Worm (Caenorhabditis elegans): ENCODE results near the gene str-27.
"Not testable (repeated sequence)": the region's sequence is repeated elsewhere in the genome, so short reads cannot be mapped to it uniquely, and the experiment has no call there.

str-27 gene

DNA sequence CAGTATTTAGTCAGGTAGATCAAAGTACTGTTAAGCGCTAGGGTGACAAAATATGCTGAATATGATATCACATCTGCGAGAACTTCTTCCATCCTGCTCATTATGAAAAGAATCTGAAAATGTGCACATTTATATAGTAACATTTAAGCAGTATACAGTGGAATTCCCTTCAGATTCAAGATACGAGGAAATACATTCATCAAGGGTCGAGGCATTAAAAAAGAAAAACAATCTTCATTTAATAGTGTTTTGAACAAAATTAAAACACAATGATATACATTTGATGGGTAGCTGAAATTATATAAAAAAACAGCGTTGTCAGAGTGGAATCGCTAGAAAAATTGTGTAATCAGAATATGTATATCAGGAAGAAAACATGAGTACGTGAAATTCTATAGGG lies at the start of gene str-27:
str-27 (minus strand) TSS at position 101 of the 400 bp plus-strand sequence.
- TF ChIP-seq unc-62 (GFP tag; optimal IDR thresholded peaks at IDR 0.05), result no peak

ce11 chrV:15782494-15782893 lies 46.9 kb upstream of the str-27 start, which contains the start of gene T26E4.3:
T26E4.3 (plus strand) TSS chrV:15782794.
- TF ChIP-seq unc-62 (GFP tag; optimal IDR thresholded peaks at IDR 0.05), result no peak

- no peak for TF ChIP-seq unc-62 (GFP tag; optimal IDR thresholded peaks at IDR 0.05)
These were observed 45.5 kb upstream of the str-27 start, which contains the start of gene T26E4.2 for ce11 chrV:15781086-15781485. T26E4.2 (plus strand) TSS chrV:15781386.

- no peak for TF ChIP-seq unc-62 (GFP tag; optimal IDR thresholded peaks at IDR 0.05)
These were observed 43.6 kb upstream of the str-27 start, which contains the start of the genes nhr-285 and irld-52 for ce11 chrV:15779128-15779729. nhr-285 (minus strand) TSS chrV:15779228. irld-52 (plus strand) TSS chrV:15779679.

DNA sequence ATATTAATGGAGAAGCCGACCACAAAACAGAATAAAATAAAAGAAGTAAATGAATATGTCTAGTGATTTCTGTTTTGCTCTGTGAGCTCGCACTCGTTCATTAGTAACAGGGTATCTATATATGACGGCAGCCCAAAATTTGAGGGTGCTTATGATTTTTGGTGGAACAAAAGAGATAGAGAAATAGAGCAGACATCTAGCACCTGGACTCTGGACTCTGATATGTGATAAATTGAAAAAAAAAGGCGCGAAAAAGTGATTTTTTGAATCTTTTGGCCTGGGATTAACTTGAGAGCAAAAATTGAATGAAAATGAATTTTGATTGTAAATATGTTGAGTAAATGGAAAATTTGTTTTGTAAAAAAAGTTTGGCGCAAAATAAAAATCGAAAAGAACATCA lies 41.0 kb upstream of the str-27 start, which contains the start of gene nhr-283:
nhr-283 (minus strand) TSS at position 101 of the 400 bp plus-strand sequence.
- no peak for TF ChIP-seq unc-62 (GFP tag; optimal IDR thresholded peaks at IDR 0.05)

DNA sequence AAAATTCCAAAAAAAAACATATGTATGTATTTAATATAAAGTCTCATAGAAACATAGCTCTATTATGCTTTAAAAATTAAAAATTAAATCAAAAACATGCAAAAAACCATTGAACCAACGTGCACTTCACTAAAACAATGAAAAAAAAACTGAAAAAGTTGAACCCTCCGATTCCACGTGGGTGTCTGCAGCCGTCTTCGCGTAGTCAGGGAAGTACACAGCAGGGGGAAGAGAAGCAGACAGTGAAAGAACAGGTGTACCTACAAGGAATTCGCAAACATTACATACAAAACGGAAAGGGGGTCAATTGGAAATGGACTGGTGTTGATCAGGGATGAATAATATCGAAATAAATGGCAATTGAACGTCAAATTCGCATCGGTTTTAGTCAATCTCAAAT lies 38.3 kb upstream of the str-27 start:
- TF ChIP-seq unc-62 (GFP tag; optimal IDR thresholded peaks at IDR 0.05), result no peak

- TF ChIP-seq unc-62 (GFP tag; optimal IDR thresholded peaks at IDR 0.05), result no peak
These were observed 37.5 kb upstream of the str-27 start, which contains the start of gene nhr-60 for ce11 chrV:15773141-15773540. nhr-60 (minus strand) TSS chrV:15773241.

DNA sequence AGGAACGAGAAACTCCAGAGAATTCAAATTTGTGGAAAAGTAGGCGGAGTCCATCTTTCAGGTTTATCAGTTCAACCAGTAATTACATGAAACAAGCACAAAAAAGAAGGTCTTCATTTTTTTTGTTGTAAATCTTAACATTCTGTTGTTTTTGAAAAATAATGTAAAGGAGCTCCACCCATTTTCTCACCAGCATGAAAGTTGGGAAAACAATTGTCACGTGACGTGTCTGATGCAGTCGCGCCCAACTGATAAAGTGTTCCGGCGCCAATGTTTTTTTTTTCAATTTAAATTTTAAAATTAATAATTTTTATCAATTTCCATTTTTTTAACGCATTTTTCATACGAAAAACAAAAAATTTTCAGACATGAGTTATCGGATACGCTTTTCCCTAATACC lies 33.5 kb upstream of the str-27 start, which contains the start of gene F57A10.4:
F57A10.4 (plus strand) TSS at position 367 of the 400 bp plus-strand sequence.
- TF ChIP-seq unc-62 (GFP tag; optimal IDR thresholded peaks at IDR 0.05), result no peak

DNA sequence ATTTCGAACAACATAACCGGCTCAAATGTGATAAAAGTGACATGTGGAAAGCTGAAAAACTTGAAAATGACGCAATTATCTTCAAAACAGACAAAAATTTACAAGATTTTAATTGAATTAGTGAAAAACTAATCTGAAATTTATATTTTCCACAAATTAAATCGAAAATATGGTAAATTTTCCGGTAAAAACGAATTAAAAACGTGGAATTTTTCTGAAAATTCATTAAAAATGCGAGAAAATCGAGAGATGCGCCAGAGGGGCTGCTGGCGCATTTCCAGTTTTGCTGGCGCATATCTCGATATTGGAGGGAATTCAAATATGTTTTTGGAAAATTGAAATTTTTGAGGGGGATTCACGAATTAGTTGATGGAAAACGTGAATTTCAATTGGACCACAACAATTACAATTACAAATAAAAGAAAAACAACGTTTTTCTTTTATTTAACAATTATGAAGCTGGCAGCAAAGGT lies 30.5 kb upstream of the str-27 start, which contains the start of the genes haf-3 and F57A10.2:
haf-3 (minus strand) TSS at position 51 of the 473 bp plus-strand sequence.
F57A10.2 (plus strand) TSS at position 454 of the 473 bp plus-strand sequence.
- no peak for TF ChIP-seq unc-62 (GFP tag; optimal IDR thresholded peaks at IDR 0.05)

DNA sequence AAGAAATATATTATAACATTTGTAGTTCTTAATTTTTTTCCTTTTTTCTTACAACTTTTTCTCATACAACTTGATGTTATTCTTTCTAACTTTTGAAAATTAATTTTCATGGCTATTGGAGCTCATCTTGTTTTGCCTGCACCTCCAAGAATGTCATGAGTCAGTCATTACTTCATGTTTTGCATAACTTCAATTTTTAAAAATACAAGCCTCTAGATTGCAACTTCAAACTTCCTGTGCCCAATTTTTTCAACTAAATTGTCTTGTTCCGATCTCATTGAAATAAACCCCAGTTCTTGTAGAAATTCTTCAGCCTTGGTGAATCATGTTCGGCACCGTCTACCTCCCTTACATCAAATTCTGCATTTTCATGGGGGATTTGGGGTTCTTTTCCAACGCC lies 22.8 kb upstream of the str-27 start, which contains the start of gene str-9:
str-9 (plus strand) TSS at position 301 of the 400 bp plus-strand sequence.
- TF ChIP-seq unc-62 (GFP tag; optimal IDR thresholded peaks at IDR 0.05), result no peak

DNA sequence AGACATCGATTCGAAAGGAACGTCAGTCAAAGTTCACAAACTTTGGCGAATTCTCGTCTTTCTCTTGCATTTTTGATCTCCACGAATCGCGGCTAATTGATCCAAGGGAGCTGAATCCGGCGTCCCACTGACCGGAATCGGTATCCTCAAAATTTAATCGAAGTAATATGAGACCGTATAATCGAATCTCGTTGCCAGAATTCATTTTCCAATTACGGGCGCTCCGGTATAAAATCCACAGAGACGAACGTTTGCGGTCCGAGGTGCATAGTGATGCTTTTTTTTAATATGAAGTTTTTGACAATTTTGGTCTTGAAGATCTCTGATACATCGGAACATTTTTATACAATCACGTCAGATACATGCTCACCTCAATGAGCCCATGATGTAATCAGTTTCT lies 22.0 kb upstream of the str-27 start:
- TF ChIP-seq unc-62 (GFP tag; optimal IDR thresholded peaks at IDR 0.05), result no peak

- TF ChIP-seq unc-62 (GFP tag; optimal IDR thresholded peaks at IDR 0.05), result not testable (repeated sequence)
These were observed 19.1 kb upstream of the str-27 start, which contains the start of gene str-8 for ce11 chrV:15754731-15755130. str-8 (plus strand) TSS chrV:15755031.

- TF ChIP-seq unc-62 (GFP tag; optimal IDR thresholded peaks at IDR 0.05), result not testable (repeated sequence)
These were observed 17.3 kb upstream of the str-27 start, which contains the start of gene str-5 for ce11 chrV:15752941-15753340. str-5 (plus strand) TSS chrV:15753241.

- no peak for TF ChIP-seq unc-62 (GFP tag; optimal IDR thresholded peaks at IDR 0.05)
These were observed 16.4 kb upstream of the str-27 start, which contains the start of gene str-43 for ce11 chrV:15752049-15752448. str-43 (minus strand) TSS chrV:15752149.

ce11 chrV:15750130-15750529 lies 14.5 kb upstream of the str-27 start, which contains the start of gene str-6:
str-6 (minus strand) TSS chrV:15750230.
- TF ChIP-seq unc-62 (GFP tag; optimal IDR thresholded peaks at IDR 0.05), result no peak

ce11 chrV:15748343-15748742 lies 12.7 kb upstream of the str-27 start, which contains the start of gene T23D5.8:
T23D5.8 (minus strand) TSS chrV:15748443.
- TF ChIP-seq unc-62 (GFP tag; optimal IDR thresholded peaks at IDR 0.05), result not testable (repeated sequence)

ce11 chrV:15744366-15744765 lies 8.7 kb upstream of the str-27 start, which contains the start of gene str-19:
str-19 (minus strand) TSS chrV:15744466.
- TF ChIP-seq unc-62 (GFP tag; optimal IDR thresholded peaks at IDR 0.05), result not testable (repeated sequence)

Data from whole organism, dauer.